Fruit fly (Drosophila melanogaster) whole organism, embryonic: ENCODE measurements around the gene bab1.

ENCODE experiments used
- BtbVII ChIP-seq: fragments of 200-800 bp; sonication (Bioruptor generic); optimal IDR thresholded peaks from 3 replicates; lab custom pipeline; 2017; ENCODE audit warnings: missing biosample characterization, mild to moderate bottlenecking, missing genetic modification characterization
- C15 ChIP-seq: fragments of 200-800 bp; sonication (Bioruptor generic); IDR thresholded peaks from 3 replicates; pipeline ENCODE4 v1.3.6; 2022; ENCODE audit warnings: missing biosample characterization, missing genetic modification characterization
- CG11723 ChIP-seq: fragments of 200-800 bp; sonication (Bioruptor generic); optimal IDR thresholded peaks from 2 replicates; lab custom pipeline; 2017; ENCODE audit warnings: missing biosample characterization, mild to moderate bottlenecking, missing genetic modification characterization
- CG12659 ChIP-seq: fragments of 200-800 bp; sonication (Bioruptor generic); optimal IDR thresholded peaks from 3 replicates; lab custom pipeline; 2017; ENCODE audit warnings: mild to moderate bottlenecking, missing biosample characterization, missing genetic modification reagents, missing genetic modification characterization
- CG12769 ChIP-seq: fragments of 200-800 bp; sonication (Bioruptor generic); optimal IDR thresholded peaks from 2 replicates; lab custom pipeline; 2019; ENCODE audit warnings: missing biosample characterization, mild to moderate bottlenecking, missing genetic modification characterization, moderate library complexity
- CG14014 ChIP-seq: fragments of 200-800 bp; sonication (Bioruptor generic); IDR thresholded peaks from 2 replicates; pipeline ENCODE4 v1.3.6; 2022; ENCODE audit warnings: missing biosample characterization, missing genetic modification characterization
- CG14710 ChIP-seq: fragments of 200-800 bp; sonication (Bioruptor generic); optimal IDR thresholded peaks from 3 replicates; lab custom pipeline; 2019; ENCODE audit warnings: missing biosample characterization, mild to moderate bottlenecking, missing genetic modification characterization, moderate library complexity
- CG15011 ChIP-seq: fragments of 200-800 bp; sonication (Bioruptor generic); optimal IDR thresholded peaks from 3 replicates; lab custom pipeline; 2018; ENCODE audit warnings: missing biosample characterization, mild to moderate bottlenecking, missing genetic modification characterization
- CG1529 ChIP-seq: fragments of 200-800 bp; sonication (Bioruptor generic); optimal IDR thresholded peaks from 3 replicates; lab custom pipeline; 2018; ENCODE audit warnings: missing biosample characterization, missing genetic modification characterization
- CG15514 ChIP-seq: fragments of 200-800 bp; sonication (Bioruptor generic); optimal IDR thresholded peaks from 3 replicates; lab custom pipeline; 2017; ENCODE audit warnings: missing biosample characterization, missing genetic modification characterization, mild to moderate bottlenecking, moderate library complexity, missing genetic modification reagents
- CG30020 ChIP-seq: fragments of 200-800 bp; optimal IDR thresholded peaks from 2 replicates; lab custom pipeline; 2019; ENCODE audit warnings: missing biosample characterization, mild to moderate bottlenecking, missing genetic modification characterization, moderate library complexity
- CG34422 ChIP-seq: fragments of 200-800 bp; sonication (Bioruptor generic); IDR thresholded peaks from 3 replicates; pipeline ENCODE4 v1.3.6; 2022; ENCODE audit warnings: missing biosample characterization, missing genetic modification characterization
- CG3726 ChIP-seq: fragments of 200-800 bp; sonication (Bioruptor generic); IDR thresholded peaks from 3 replicates; pipeline ENCODE4, ENCODE4 v1.3.6; 2022; ENCODE audit warnings: missing biosample characterization, missing genetic modification characterization
- CG4328 ChIP-seq: fragments of 200-800 bp; sonication (Bioruptor generic); optimal IDR thresholded peaks from 3 replicates; lab custom pipeline; 2017; ENCODE audit warnings: missing biosample characterization, missing genetic modification reagents, missing genetic modification characterization
- CG43689 ChIP-seq: fragments of 200-800 bp; sonication (Bioruptor generic); IDR thresholded peaks from 2 replicates; pipeline ENCODE4 v1.3.6; 2022; ENCODE audit warnings: missing biosample characterization, missing genetic modification characterization
- CG4617 ChIP-seq: fragments of 200-800 bp; sonication (Bioruptor generic); optimal IDR thresholded peaks from 3 replicates; lab custom pipeline; 2016; ENCODE audit warnings: missing biosample characterization, missing genetic modification characterization, borderline replicate concordance
- CG8359 ChIP-seq: fragments of 200-800 bp; sonication (Bioruptor generic); optimal IDR thresholded peaks from 2 replicates; lab custom pipeline; 2017; ENCODE audit warnings: missing biosample characterization, mild to moderate bottlenecking, missing genetic modification characterization, borderline replicate concordance
- CG8478 ChIP-seq: fragments of >200 bp; optimal IDR thresholded peaks from 2 replicates; lab custom pipeline; 2018
- CG9215 ChIP-seq: fragments of 200-800 bp; sonication (Bioruptor generic); IDR thresholded peaks from 2 replicates; pipeline ENCODE4 v1.3.6; 2022; ENCODE audit warnings: missing biosample characterization, missing genetic modification characterization
- CG9609 ChIP-seq: fragments of 200-800 bp; sonication (Bioruptor generic); optimal IDR thresholded peaks from 3 replicates; lab custom pipeline; 2016; ENCODE audit warnings: missing biosample characterization, missing genetic modification characterization
- CG9817 ChIP-seq: fragments of 200-800 bp; sonication (Bioruptor generic); optimal IDR thresholded peaks from 2 replicates; lab custom pipeline; 2018; ENCODE audit warnings: missing biosample characterization, mild to moderate bottlenecking, missing genetic modification characterization, moderate library complexity
- GATAe ChIP-seq: fragments of 200-800 bp; sonication (Bioruptor generic); conservative IDR thresholded peaks from 2 replicates; pipeline ENCODE4 v1.3.6; 2022; ENCODE audit warnings: missing biosample characterization, missing genetic modification characterization
- Gsc ChIP-seq: fragments of 200-800 bp; sonication (Bioruptor generic); IDR thresholded peaks from 2 replicates; pipeline ENCODE4 v1.3.6; 2022; ENCODE audit warnings: missing biosample characterization, missing genetic modification characterization
- H15 ChIP-seq: fragments of 200-800 bp; sonication (Bioruptor generic); IDR thresholded peaks from 3 replicates; pipeline ENCODE4 v1.3.6; 2022; ENCODE audit warnings: missing biosample characterization, missing genetic modification characterization
- Hey ChIP-seq: fragments of 200-800 bp; sonication (Bioruptor generic); optimal IDR thresholded peaks from 3 replicates; lab custom pipeline; 2018; ENCODE audit warnings: missing biosample characterization, mild to moderate bottlenecking, missing genetic modification characterization
- Lhr ChIP-seq: fragments of 200-800 bp; sonication (Bioruptor generic); optimal IDR thresholded peaks from 3 replicates; lab custom pipeline; 2017; ENCODE audit warnings: mild to moderate bottlenecking, missing biosample characterization, missing genetic modification reagents, missing genetic modification characterization
- MTF-1 ChIP-seq: fragments of 200-800 bp; sonication (Bioruptor generic); optimal IDR thresholded peaks from 2 replicates; lab custom pipeline; 2018; ENCODE audit warnings: missing biosample characterization, mild to moderate bottlenecking, missing genetic modification characterization, borderline replicate concordance
- NK7.1 ChIP-seq: fragments of 200-800 bp; sonication (Bioruptor generic); optimal IDR thresholded peaks from 3 replicates; lab custom pipeline; 2016; ENCODE audit warnings: missing biosample characterization, missing genetic modification characterization
- Opbp ChIP-seq: fragments of 200-800 bp; sonication (Bioruptor generic); IDR thresholded peaks from 3 replicates; pipeline ENCODE4 v1.3.6; 2022; ENCODE audit warnings: missing biosample characterization, missing genetic modification characterization; ENCODE audit not compliant: partially characterized antibody
- PHDP ChIP-seq: fragments of 200-800 bp; sonication (Bioruptor generic); optimal IDR thresholded peaks from 3 replicates; lab custom pipeline; 2018; ENCODE audit warnings: missing biosample characterization, mild to moderate bottlenecking, missing genetic modification characterization, moderate library complexity
- Rx ChIP-seq: fragments of 200-800 bp; sonication (Bioruptor generic); IDR thresholded peaks from 2 replicates; pipeline ENCODE4 v1.3.6; 2022; ENCODE audit warnings: missing biosample characterization, missing genetic modification characterization
- YL-1 ChIP-seq: fragments of 200-800 bp; sonication (Bioruptor generic); optimal IDR thresholded peaks from 3 replicates; lab custom pipeline; 2017; ENCODE audit warnings: missing biosample characterization, mild to moderate bottlenecking, missing genetic modification characterization
- abd-A ChIP-seq: fragments of 200-800 bp; sonication (Bioruptor generic); optimal IDR thresholded peaks from 3 replicates; lab custom pipeline; 2019; ENCODE audit warnings: missing biosample characterization, mild to moderate bottlenecking, missing genetic modification characterization, moderate library complexity
- bigmax ChIP-seq: fragments of 200-800 bp; sonication (Bioruptor generic); optimal IDR thresholded peaks from 2 replicates; lab custom pipeline; 2018; ENCODE audit warnings: missing biosample characterization, mild to moderate bottlenecking, missing genetic modification characterization
- btn ChIP-seq: fragments of 200-800 bp; sonication (Bioruptor generic); optimal IDR thresholded peaks from 2 replicates; lab custom pipeline; 2016; ENCODE audit warnings: missing biosample characterization, missing genetic modification characterization
- chinmo ChIP-seq: fragments of 200-800 bp; sonication (Bioruptor generic); IDR thresholded peaks from 4 replicates; pipeline ENCODE4 v1.3.6; 2022; ENCODE audit warnings: missing biosample characterization, missing genetic modification characterization; ENCODE audit not compliant: partially characterized antibody
- exex ChIP-seq: fragments of 200-800 bp; sonication (Bioruptor generic); optimal IDR thresholded peaks from 4 replicates; lab custom pipeline; 2018; ENCODE audit warnings: missing biosample characterization, mild to moderate bottlenecking, missing genetic modification characterization, moderate library complexity
- gcm2 ChIP-seq: fragments of 200-800 bp; sonication (Bioruptor generic); optimal IDR thresholded peaks from 2 replicates; lab custom pipeline; 2016; ENCODE audit warnings: missing biosample characterization, missing genetic modification characterization
- hb ChIP-seq: fragments of 200-800 bp; sonication (Bioruptor generic); IDR thresholded peaks from 3 replicates; pipeline ENCODE4 v1.3.6; 2022; ENCODE audit warnings: missing biosample characterization, missing genetic modification characterization; ENCODE audit not compliant: partially characterized antibody
- jumu ChIP-seq: fragments of 200-800 bp; sonication (Bioruptor generic); optimal IDR thresholded peaks from 3 replicates; lab custom pipeline; 2016; ENCODE audit warnings: missing biosample characterization, missing genetic modification characterization
- mam ChIP-seq: fragments of 200-800 bp; sonication (Bioruptor generic); optimal IDR thresholded peaks from 3 replicates; lab custom pipeline; 2016; ENCODE audit warnings: missing biosample characterization, missing genetic modification characterization
- p53 ChIP-seq: fragments of 200-800 bp; sonication (Bioruptor generic); optimal IDR thresholded peaks from 2 replicates; lab custom pipeline; 2016; ENCODE audit warnings: missing biosample characterization, missing genetic modification characterization
- pb ChIP-seq: fragments of 200-800 bp; sonication (Bioruptor generic); optimal IDR thresholded peaks from 3 replicates; lab custom pipeline; 2016; ENCODE audit warnings: missing biosample characterization, missing genetic modification characterization
- sd ChIP-seq: fragments of 200-800 bp; sonication (Bioruptor generic); optimal IDR thresholded peaks from 3 replicates; lab custom pipeline; 2018; ENCODE audit warnings: missing biosample characterization, mild to moderate bottlenecking, missing genetic modification characterization, moderate library complexity
- sens ChIP-seq: fragments of 200-800 bp; sonication (Bioruptor generic); peaks from one replicate; lab custom pipeline; 2016; ENCODE audit warnings: missing biosample characterization, missing genetic modification characterization
- sens-2 ChIP-seq: fragments of 200-800 bp; sonication (Bioruptor generic); IDR thresholded peaks from 2 replicates; pipeline ENCODE4 v1.3.6; 2022; ENCODE audit warnings: missing biosample characterization, missing genetic modification characterization
- zfh1 ChIP-seq: fragments of 200-800 bp; sonication (Bioruptor generic); IDR thresholded peaks from 3 replicates; pipeline ENCODE4 v1.3.6; 2022; ENCODE audit warnings: missing biosample characterization, missing genetic modification characterization

Gene bab1

dm6 chr3L:1007513-1008459 is 93.1 kb downstream of the bab1 start (continued):
- peak; percentile 89 for TF ChIP-seq PHDP (tag; lab: Kevin White, UChicago)
- peak; percentile 71 for TF ChIP-seq zfh1
- no peak for TF ChIP-seq CG8478 (lab: Kevin White, UChicago)
- TF ChIP-seq CG4328 (GFP tag; lab: Kevin White, UChicago), result peak; percentile 59
- peak; percentile 82 for TF ChIP-seq CG12769 (tag; lab: Kevin White, UChicago)
- TF ChIP-seq CG8359 (GFP tag; lab: Kevin White, UChicago), result peak; percentile 7
- TF ChIP-seq C15 (GFP tag; lab: Robert Waterston, UW), result peak; percentile 63; the same call in 2 of the 3 replicates
- TF ChIP-seq CG14014 (GFP tag; lab: Robert Waterston, UW), result peak; percentile 93
- TF ChIP-seq btn (GFP tag; lab: Kevin White, UChicago), result no peak
- no peak for TF ChIP-seq pb (GFP tag; lab: Kevin White, UChicago)
- TF ChIP-seq abd-A (tag; lab: Kevin White, UChicago), result no peak
- peak; percentile 88 for TF ChIP-seq CG9215
- peak; percentile 50; the same call in 1 of the 2 replicates for TF ChIP-seq CG43689
- TF ChIP-seq, all 482 proteins: peak for 355

dm6 chr3L:1005859-1006258 is 95.0 kb downstream of the bab1 start:
- TF ChIP-seq CG30020 (tag; lab: Kevin White, UChicago) (no peak), chinmo (GFP tag; lab: Robert Waterston, UW) (0 out of 4 replicates have a peak, but pooled peaks have one; percentile 38), hb (GFP tag; lab: Robert Waterston, UW) (no peak), BtbVII (GFP tag; lab: Kevin White, UChicago) (no peak), jumu (GFP tag; lab: Kevin White, UChicago) (no peak), mam (no peak), gcm2 (GFP tag; lab: Kevin White, UChicago) (no peak), CG12769 (tag; lab: Kevin White, UChicago) (peak; percentile 3), CG15514 (GFP tag; lab: Kevin White, UChicago) (peak; percentile 38), CG3726 (GFP tag; lab: Robert Waterston, UW) (no peak), Hey (tag; lab: Kevin White, UChicago) (peak; percentile 95), sens (GFP tag; lab: Kevin White, UChicago) (peak; percentile 8), Opbp (GFP tag; lab: Robert Waterston, UW) (no peak), p53 (GFP tag; lab: Kevin White, UChicago) (no peak), CG12659 (GFP tag; lab: Kevin White, UChicago) (no peak), CG15011 (GFP tag; lab: Kevin White, UChicago) (no peak), Lhr (GFP tag; lab: Kevin White, UChicago) (no peak), Gsc (GFP tag; lab: Robert Waterston, UW) (no peak), NK7.1 (no peak), H15 (GFP tag; lab: Robert Waterston, UW) (no peak), abd-A (tag; lab: Kevin White, UChicago) (no peak), exex (tag; lab: Kevin White, UChicago) (peak; percentile 65), CG11723 (GFP tag; lab: Kevin White, UChicago) (no peak), CG9609 (GFP tag; lab: Kevin White, UChicago) (no peak), Rx (GFP tag; lab: Robert Waterston, UW) (no peak), CG1529 (no peak), CG34422 (no peak), YL-1 (no peak), MTF-1 (GFP tag; lab: Kevin White, UChicago) (no peak), CG4617 (GFP tag; lab: Kevin White, UChicago) (no peak), GATAe (no peak), sd (tag; lab: Kevin White, UChicago) (peak; percentile 13), bigmax (GFP tag; lab: Kevin White, UChicago) (no peak), CG14710 (tag; lab: Kevin White, UChicago) (no peak), sens-2 (GFP tag; lab: Robert Waterston, UW) (no peak), CG9817 (tag; lab: Kevin White, UChicago) (no peak)
